3 worm cellular contexts compared by ENCODE assay signal in the genomic region with DNA sequence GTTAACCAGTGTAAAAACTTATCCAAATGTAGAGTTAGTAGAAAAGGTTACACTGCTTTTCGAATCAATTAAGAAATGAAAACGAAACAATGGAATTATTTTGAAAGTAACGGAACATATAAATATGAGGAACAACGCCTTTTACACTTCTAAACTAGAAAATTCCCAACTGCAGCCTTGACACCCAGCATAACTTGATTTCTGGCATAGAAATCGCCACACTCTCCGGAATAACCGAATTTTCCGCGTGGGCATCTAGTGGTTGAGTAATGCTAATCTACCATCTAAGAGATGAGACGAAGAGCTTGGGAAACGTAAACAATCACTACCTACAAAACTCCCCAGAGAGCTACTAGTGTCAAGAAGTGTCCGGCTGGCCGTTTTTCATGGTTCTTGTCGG.
TF ChIP-seq lines count a peak whose summit lies in the region.

No protein-coding gene starts in this region.

TF ChIP-seq in whole organism, L3 larva, 47 proteins besides CTCF, POLR2A, EP300 and RAD21:
- TF ChIP-seq ama-1 (optimal IDR thresholded peaks at IDR 0.05; lab: Kevin White, UChicago) (no peak), nhr-76 (tag; optimal IDR thresholded peaks at IDR 0.05; lab: Kevin White, UChicago) (no peak), elt-1 (tag; optimal IDR thresholded peaks at IDR 0.05; lab: Kevin White, UChicago) (peak; percentile 66), ceh-9 (tag; optimal IDR thresholded peaks at IDR 0.05; lab: Kevin White, UChicago) (no peak), skn-1 (tag; optimal IDR thresholded peaks at IDR 0.05; lab: Kevin White, UChicago) (no peak), lin-39 (tag; optimal IDR thresholded peaks at IDR 0.05; lab: Kevin White, UChicago) (no peak), ztf-11 (tag; optimal IDR thresholded peaks at IDR 0.05; lab: Kevin White, UChicago) (no peak), mdl-1 (tag; optimal IDR thresholded peaks at IDR 0.05; lab: Kevin White, UChicago) (no peak), egl-5 (tag; optimal IDR thresholded peaks at IDR 0.05; lab: Kevin White, UChicago) (no peak)

TF ChIP-seq in whole organism, late embryonic, 69 proteins besides CTCF, POLR2A, EP300 and RAD21:
- TF ChIP-seq hlh-30 (tag; optimal IDR thresholded peaks at IDR 0.05; lab: Kevin White, UChicago; ENCODE audit: insufficient read depth) (no peak), unc-42 (tag; optimal IDR thresholded peaks at IDR 0.05; lab: Kevin White, UChicago) (peak; percentile 66)

TF ChIP-seq in whole organism, mixed stage, embryonic, 35 proteins besides CTCF, POLR2A, EP300 and RAD21:
- TF ChIP-seq ham-2 (GFP tag; optimal IDR thresholded peaks at IDR 0.05; lab: Kevin White, UChicago), result no peak
- TF ChIP-seq sem-2 (GFP tag; optimal IDR thresholded peaks at IDR 0.05; lab: Kevin White, UChicago), result no peak
- TF ChIP-seq blmp-1 (tag; optimal IDR thresholded peaks at IDR 0.05; lab: Kevin White, UChicago), result no peak
- no peak for TF ChIP-seq cnd-1 (tag; optimal IDR thresholded peaks at IDR 0.05; lab: Kevin White, UChicago)
- TF ChIP-seq ceh-43 (GFP tag; optimal IDR thresholded peaks at IDR 0.05; lab: Kevin White, UChicago), result no peak
- TF ChIP-seq sptf-1 (tag; optimal IDR thresholded peaks at IDR 0.05; lab: Kevin White, UChicago), result no peak
- TF ChIP-seq ces-1 (GFP tag; optimal IDR thresholded peaks at IDR 0.05; lab: Kevin White, UChicago), result peak; percentile 84
- TF ChIP-seq unc-62 (GFP tag; optimal IDR thresholded peaks at IDR 0.05; lab: Kevin White, UChicago), result no peak
TF ChIP-seq in whole organism, mixed stage, embryonic: peak in this region for 1.
